Fruit fly (Drosophila melanogaster) whole organism, embryonic: ENCODE data around the gene Ugt35E1.

ENCODE experiments used
- Atf6 ChIP-seq: fragments of 200-800 bp; sonication (Bioruptor generic); IDR thresholded peaks from 2 replicates; pipeline ENCODE4 v1.3.6; 2022; ENCODE audit warnings: missing biosample characterization, missing genetic modification characterization
- B-H1 ChIP-seq: fragments of 200-800 bp; sonication (Bioruptor generic); IDR thresholded peaks from 3 replicates; pipeline ENCODE4 v1.3.6; 2022; ENCODE audit warnings: missing biosample characterization, missing genetic modification characterization
- Bteb2 ChIP-seq: fragments of 200-800 bp; sonication (Bioruptor generic); optimal IDR thresholded peaks from 2 replicates; lab custom pipeline; 2016; ENCODE audit warnings: missing biosample characterization, missing genetic modification characterization
- CG12659 ChIP-seq: fragments of 200-800 bp; sonication (Bioruptor generic); optimal IDR thresholded peaks from 3 replicates; lab custom pipeline; 2017; ENCODE audit warnings: mild to moderate bottlenecking, missing biosample characterization, missing genetic modification reagents, missing genetic modification characterization
- CG12744 ChIP-seq: fragments of 200-800 bp; sonication (Bioruptor generic); optimal IDR thresholded peaks from 2 replicates; lab custom pipeline; 2016; ENCODE audit warnings: missing biosample characterization, missing genetic modification characterization
- CG13123 ChIP-seq: fragments of 200-800 bp; sonication (Bioruptor generic); optimal IDR thresholded peaks from 2 replicates; lab custom pipeline; 2016; ENCODE audit warnings: missing biosample characterization, missing genetic modification characterization
- CG14050 ChIP-seq: fragments of 200-800 bp; sonication (Bioruptor generic); IDR thresholded peaks from 3 replicates; pipeline ENCODE4 v1.3.6; 2022; ENCODE audit warnings: missing biosample characterization, missing genetic modification characterization
- CG1529 ChIP-seq: fragments of 200-800 bp; sonication (Bioruptor generic); optimal IDR thresholded peaks from 3 replicates; lab custom pipeline; 2018; ENCODE audit warnings: missing biosample characterization, missing genetic modification characterization
- CG16815 ChIP-seq: fragments of 200-800 bp; sonication (Bioruptor generic); optimal IDR thresholded peaks from 3 replicates; lab custom pipeline; 2017; ENCODE audit warnings: missing biosample characterization, mild to moderate bottlenecking, missing genetic modification characterization
- CG17361 ChIP-seq: fragments of 200-800 bp; sonication (Bioruptor generic); IDR thresholded peaks from 3 replicates; pipeline ENCODE4 v1.3.6; 2022; ENCODE audit warnings: missing biosample characterization, missing genetic modification characterization
- CG1832 ChIP-seq: fragments of 200-800 bp; sonication (Bioruptor generic); optimal IDR thresholded peaks from 2 replicates; lab custom pipeline; 2017; ENCODE audit warnings: missing biosample characterization, mild to moderate bottlenecking, missing genetic modification characterization, inconsistent platforms
- CG30020 ChIP-seq: fragments of 200-800 bp; optimal IDR thresholded peaks from 2 replicates; lab custom pipeline; 2019; ENCODE audit warnings: missing biosample characterization, mild to moderate bottlenecking, missing genetic modification characterization, moderate library complexity
- CG31224 ChIP-seq: fragments of 200-800 bp; sonication (Bioruptor generic); IDR thresholded peaks from 2 replicates; pipeline ENCODE4 v1.3.6; 2022; ENCODE audit warnings: missing biosample characterization, missing genetic modification characterization
- CG31441 ChIP-seq: fragments of 200-800 bp; sonication (Bioruptor generic); IDR thresholded peaks from 2 replicates; pipeline ENCODE4 v1.3.6; 2022; ENCODE audit warnings: missing biosample characterization, missing genetic modification characterization
- CG4707 ChIP-seq: fragments of 200-800 bp; sonication (Bioruptor generic); optimal IDR thresholded peaks from 2 replicates; lab custom pipeline; 2018; ENCODE audit warnings: missing biosample characterization, mild to moderate bottlenecking, missing genetic modification characterization, moderate library complexity
- CG7963 ChIP-seq: fragments of 200-800 bp; sonication (Bioruptor generic); IDR thresholded peaks from 3 replicates; pipeline ENCODE4 v1.3.6; 2022; ENCODE audit warnings: missing biosample characterization, missing genetic modification characterization; ENCODE audit not compliant: partially characterized antibody
- CG8765 ChIP-seq: fragments of 200-800 bp; sonication (Bioruptor generic); IDR thresholded peaks from 2 replicates; pipeline ENCODE4 v1.3.6; 2022; ENCODE audit warnings: missing biosample characterization, missing genetic modification characterization
- CG9797 ChIP-seq: fragments of 200-800 bp; sonication (Bioruptor generic); optimal IDR thresholded peaks from 3 replicates; lab custom pipeline; 2018; ENCODE audit warnings: missing biosample characterization, mild to moderate bottlenecking, missing genetic modification characterization
- CTCF ChIP-seq: fragments of 200-800 bp; sonication (Bioruptor generic); optimal IDR thresholded peaks from 2 replicates; lab custom pipeline; 2017; ENCODE audit warnings: missing biosample characterization, mild to moderate bottlenecking, missing genetic modification characterization, moderate library complexity
- D ChIP-seq, 2 experiments: fragments of 200-800 bp in 1 of 2; fragments of >200 bp in 1 of 2; sonication (Bioruptor generic) in 1 of 2; optimal IDR thresholded peaks; 2 replicates in 1 of 2; 3 replicates in 1 of 2; lab custom pipeline; 2017; ENCODE audit warnings: mild to moderate bottlenecking in 1 of 2, missing biosample characterization in 1 of 2, missing genetic modification characterization in 1 of 2, missing genetic modification reagents in 1 of 2
- Deaf1 ChIP-seq: fragments of 200-800 bp; optimal IDR thresholded peaks from 3 replicates; lab custom pipeline; 2019; ENCODE audit warnings: missing biosample characterization, mild to moderate bottlenecking, missing genetic modification characterization, moderate library complexity
- Dfd ChIP-seq, 2 experiments: fragments of >200 bp; optimal IDR thresholded peaks; 2 replicates each; lab custom pipeline; 2017; ENCODE audit warnings: missing biosample characterization in 2 of 2, missing genetic modification characterization in 2 of 2
- E2f1 ChIP-seq: fragments of 200-800 bp; sonication (Bioruptor generic); IDR thresholded peaks from 2 replicates; pipeline ENCODE4 v1.3.6; 2022; ENCODE audit warnings: missing biosample characterization, missing genetic modification characterization
- HLH3B ChIP-seq: fragments of 200-800 bp; sonication (Bioruptor generic); IDR thresholded peaks from 2 replicates; pipeline ENCODE4 v1.3.6; 2022; ENCODE audit warnings: missing biosample characterization, missing genetic modification characterization
- Hey ChIP-seq: fragments of 200-800 bp; sonication (Bioruptor generic); optimal IDR thresholded peaks from 3 replicates; lab custom pipeline; 2018; ENCODE audit warnings: missing biosample characterization, mild to moderate bottlenecking, missing genetic modification characterization
- Lim3 ChIP-seq: fragments of 200-800 bp; sonication (Bioruptor generic); IDR thresholded peaks from 2 replicates; pipeline ENCODE4 v1.3.6; 2022; ENCODE audit warnings: missing biosample characterization, missing genetic modification characterization
- Lpt ChIP-seq: fragments of >200 bp; optimal IDR thresholded peaks from 2 replicates; lab custom pipeline; 2018; ENCODE audit warnings: missing biosample characterization, missing genetic modification characterization
- NK7.1 ChIP-seq: fragments of 200-800 bp; sonication (Bioruptor generic); optimal IDR thresholded peaks from 3 replicates; lab custom pipeline; 2016; ENCODE audit warnings: missing biosample characterization, missing genetic modification characterization
- Nf-YC ChIP-seq: fragments of 200-800 bp; optimal IDR thresholded peaks from 3 replicates; lab custom pipeline; 2019; ENCODE audit warnings: missing biosample characterization, mild to moderate bottlenecking, missing genetic modification characterization, moderate library complexity
- Rx ChIP-seq: fragments of 200-800 bp; sonication (Bioruptor generic); IDR thresholded peaks from 2 replicates; pipeline ENCODE4 v1.3.6; 2022; ENCODE audit warnings: missing biosample characterization, missing genetic modification characterization
- Ssrp ChIP-seq: fragments of 200-800 bp; sonication (Bioruptor generic); optimal IDR thresholded peaks from 2 replicates; lab custom pipeline; 2018; ENCODE audit warnings: missing biosample characterization, mild to moderate bottlenecking, missing genetic modification characterization, moderate library complexity
- YL-1 ChIP-seq: fragments of 200-800 bp; sonication (Bioruptor generic); optimal IDR thresholded peaks from 3 replicates; lab custom pipeline; 2017; ENCODE audit warnings: missing biosample characterization, mild to moderate bottlenecking, missing genetic modification characterization
- cad ChIP-seq: fragments of >200 bp; optimal IDR thresholded peaks from 2 replicates; lab custom pipeline; 2017; ENCODE audit warnings: missing biosample characterization, missing genetic modification characterization
- crp ChIP-seq, 2 experiments: fragments of 200-800 bp; sonication (Bioruptor generic); optimal IDR thresholded peaks; 2 replicates in 1 of 2; 3 replicates in 1 of 2; lab custom pipeline; 2017; ENCODE audit warnings: missing biosample characterization in 2 of 2, missing genetic modification characterization in 2 of 2, mild to moderate bottlenecking in 1 of 2, moderate library complexity in 1 of 2
- cwo ChIP-seq: fragments of 200-800 bp; sonication (Bioruptor generic); optimal IDR thresholded peaks from 3 replicates; lab custom pipeline; 2017; ENCODE audit warnings: missing biosample characterization, missing genetic modification characterization, mild to moderate bottlenecking, moderate library complexity, missing genetic modification reagents
- hb ChIP-seq: fragments of 200-800 bp; sonication (Bioruptor generic); IDR thresholded peaks from 3 replicates; pipeline ENCODE4 v1.3.6; 2022; ENCODE audit warnings: missing biosample characterization, missing genetic modification characterization; ENCODE audit not compliant: partially characterized antibody
- hbn ChIP-seq: fragments of 200-800 bp; sonication (Bioruptor generic); IDR thresholded peaks from 2 replicates; pipeline ENCODE4 v1.3.6; 2022; ENCODE audit warnings: missing biosample characterization, missing genetic modification characterization; ENCODE audit not compliant: partially characterized antibody
- ind ChIP-seq: fragments of 200-800 bp; sonication (Bioruptor generic); optimal IDR thresholded peaks from 3 replicates; lab custom pipeline; 2016; ENCODE audit warnings: missing biosample characterization, missing genetic modification characterization
- lilli ChIP-seq: fragments of 200-800 bp; sonication (Bioruptor generic); optimal IDR thresholded peaks from 3 replicates; lab custom pipeline; 2016; ENCODE audit warnings: missing biosample characterization, missing genetic modification characterization
- lmd ChIP-seq: fragments of 200-800 bp; sonication (Bioruptor generic); IDR thresholded peaks from 2 replicates; pipeline ENCODE4 v1.3.6; 2022; ENCODE audit warnings: missing biosample characterization, missing genetic modification characterization
- lola ChIP-seq, 3 experiments: fragments of >200 bp in 2 of 3; fragments of 200-800 bp in 1 of 3; sonication (Bioruptor generic) in 1 of 3; optimal IDR thresholded peaks; 2 replicates each; lab custom pipeline; 2017 to 2019; ENCODE audit warnings: missing biosample characterization in 3 of 3, missing genetic modification characterization in 3 of 3, mild to moderate bottlenecking in 1 of 3, moderate library complexity in 1 of 3
- nerfin-1 ChIP-seq: fragments of 200-800 bp; sonication (Bioruptor generic); optimal IDR thresholded peaks from 3 replicates; lab custom pipeline; 2019; ENCODE audit warnings: missing biosample characterization, mild to moderate bottlenecking, missing genetic modification characterization, moderate library complexity
- org-1 ChIP-seq: fragments of 200-800 bp; sonication (Bioruptor generic); optimal IDR thresholded peaks from 2 replicates; lab custom pipeline; 2017; ENCODE audit warnings: missing biosample characterization, missing genetic modification characterization
- peb ChIP-seq: fragments of 200-800 bp; sonication (Bioruptor generic); IDR thresholded peaks from 2 replicates; pipeline ENCODE4 v1.3.6; 2022; ENCODE audit warnings: missing biosample characterization, missing genetic modification characterization
- salm ChIP-seq: fragments of 200-800 bp; sonication (Bioruptor generic); optimal IDR thresholded peaks from 2 replicates; lab custom pipeline; 2018; ENCODE audit warnings: missing biosample characterization, mild to moderate bottlenecking, missing genetic modification characterization
- schlank ChIP-seq: fragments of 200-800 bp; sonication (Bioruptor generic); optimal IDR thresholded peaks from 2 replicates; lab custom pipeline; 2018; ENCODE audit warnings: missing biosample characterization, mild to moderate bottlenecking, missing genetic modification characterization
- sim ChIP-seq: fragments of 200-800 bp; sonication (Bioruptor generic); IDR thresholded peaks from 2 replicates; pipeline ENCODE4 v1.3.6; 2022; ENCODE audit warnings: missing biosample characterization, missing genetic modification characterization
- toy ChIP-seq: fragments of 200-800 bp; sonication (Bioruptor generic); IDR thresholded peaks from 2 replicates; pipeline ENCODE4 v1.3.6; 2022; ENCODE audit warnings: missing biosample characterization, missing genetic modification characterization
- z ChIP-seq: fragments of 200-800 bp; sonication (Bioruptor generic); IDR thresholded peaks from 3 replicates; pipeline ENCODE4 v1.3.6; 2022; ENCODE audit warnings: missing biosample characterization, missing genetic modification characterization
- zen ChIP-seq: fragments of 200-800 bp; sonication (Bioruptor generic); optimal IDR thresholded peaks from 3 replicates; lab custom pipeline; 2018; ENCODE audit warnings: missing biosample characterization, mild to moderate bottlenecking, missing genetic modification characterization, moderate library complexity
- zf30C ChIP-seq: fragments of 200-800 bp; sonication (Bioruptor generic); optimal IDR thresholded peaks from 3 replicates; lab custom pipeline; 2018; ENCODE audit warnings: missing biosample characterization, mild to moderate bottlenecking, missing genetic modification characterization

The Ugt35E1 gene

dm6 chr3R:11214449-11214950, 48.6 kb upstream of the Ugt35E1 start, which contains the start of gene ZnT86D (continued):
- no peak for TF ChIP-seq CG7963 (GFP tag; lab: Robert Waterston, UW)
- no peak for TF ChIP-seq HLH3B
- TF ChIP-seq lilli (GFP tag; lab: Kevin White, UChicago), result peak; percentile 63
- peak; percentile 17 for TF ChIP-seq CG13123
- no peak for TF ChIP-seq Lim3 (GFP tag; lab: Robert Waterston, UW)
- no peak for TF ChIP-seq CG31224 (GFP tag; lab: Robert Waterston, UW)
- TF ChIP-seq sim, result no peak
- peak; percentile 34 for TF ChIP-seq Deaf1
- no peak for TF ChIP-seq CG4707 (GFP tag; lab: Kevin White, UChicago)
- no peak for TF ChIP-seq Dfd (GFP tag; optimal IDR thresholded peaks at IDR 0.05; lab: Kevin White, UChicago)
- TF ChIP-seq NK7.1, result peak; percentile 39
- peak; percentile 80 for TF ChIP-seq YL-1 (GFP tag; lab: Kevin White, UChicago)
- peak; percentile 30; the same call in 1 of the 2 replicates for TF ChIP-seq E2f1
- no peak for TF ChIP-seq Rx (GFP tag; lab: Robert Waterston, UW)
- TF ChIP-seq D (optimal IDR thresholded peaks at IDR 0.05; lab: Kevin White, UChicago), result no peak
- TF ChIP-seq D (GFP tag; optimal IDR thresholded peaks at IDR 0.05; lab: Kevin White, UChicago), result peak; percentile 12
- peak; percentile 36 for TF ChIP-seq Ssrp
- no peak for TF ChIP-seq Hey
- TF ChIP-seq lmd (GFP tag; lab: Robert Waterston, UW), result peak; percentile 56; the same call in 1 of the 2 replicates
- TF ChIP-seq peb (GFP tag; lab: Robert Waterston, UW), result no peak
- TF ChIP-seq toy (GFP tag; lab: Robert Waterston, UW), result no peak
- no peak for TF ChIP-seq Lpt (GFP tag; lab: Kevin White, UChicago)
- no peak for TF ChIP-seq CG14050 (GFP tag; lab: Robert Waterston, UW)
- peak in 1 of 3 experiments; percentile 46 for TF ChIP-seq lola (GFP tag; optimal IDR thresholded peaks at IDR 0.05; lab: Kevin White, UChicago)
- no peak for TF ChIP-seq org-1 (GFP tag; lab: Kevin White, UChicago)
- peak; percentile 79 for TF ChIP-seq Nf-YC (tag; lab: Kevin White, UChicago)
- TF ChIP-seq CG1529, result peak; percentile 20
- peak; percentile 40 for TF ChIP-seq zen (tag; lab: Kevin White, UChicago)
- TF ChIP-seq cwo (GFP tag; lab: Kevin White, UChicago), result peak; percentile 49
- TF ChIP-seq ind, result peak; percentile 59
- TF ChIP-seq CG8765 (GFP tag; lab: Robert Waterston, UW), result no peak
- no peak for TF ChIP-seq hb (GFP tag; lab: Robert Waterston, UW)
- peak; percentile 50 for TF ChIP-seq Bteb2
- peak; percentile 47 for TF ChIP-seq CG30020 (tag; lab: Kevin White, UChicago)
- TF ChIP-seq, all 482 proteins: peak for 254

dm6 chr3R:11211291-11212061, 45.6 kb upstream of the Ugt35E1 start:
- TF ChIP-seq nerfin-1 (tag; lab: Kevin White, UChicago), result no peak
- no peak for TF ChIP-seq crp (GFP tag; optimal IDR thresholded peaks at IDR 0.05; lab: Kevin White, UChicago)
- TF ChIP-seq z (GFP tag; lab: Robert Waterston, UW), result no peak
- TF ChIP-seq hbn (GFP tag; lab: Robert Waterston, UW), result no peak
- TF ChIP-seq CG31441 (GFP tag; lab: Robert Waterston, UW), result peak; percentile 62
- peak; percentile 86 for TF ChIP-seq CTCF (GFP tag; lab: Kevin White, UChicago)
- peak; percentile 64 for TF ChIP-seq CG12744 (GFP tag; lab: Kevin White, UChicago)
- TF ChIP-seq CG12659 (GFP tag; lab: Kevin White, UChicago), result peak; percentile 76
- TF ChIP-seq CG16815, result peak; percentile 55
- no peak for TF ChIP-seq zf30C (GFP tag; lab: Kevin White, UChicago)
- peak; percentile 25 for TF ChIP-seq schlank (tag; lab: Kevin White, UChicago)
- peak; percentile 73 for TF ChIP-seq Atf6
- peak; percentile 43 for TF ChIP-seq CG1832 (GFP tag; lab: Kevin White, UChicago)
- TF ChIP-seq CG9797 (GFP tag; lab: Kevin White, UChicago), result peak; percentile 10
- TF ChIP-seq salm (tag; lab: Kevin White, UChicago), result no peak
- no peak for TF ChIP-seq cad
- TF ChIP-seq CG17361 (GFP tag; lab: Robert Waterston, UW), result peak; percentile 66
- TF ChIP-seq B-H1 (GFP tag; lab: Robert Waterston, UW), result peak; percentile 65; the same call in 2 of the 3 replicates
